Worm (Caenorhabditis elegans) whole organism, L2 larva: ENCODE data around the gene F07C6.3.

Source experiments
- C34F6.9 ChIP-seq: fragments of 150-350 bp; optimal IDR thresholded peaks from 2 replicates; lab custom pipeline; 2014; ENCODE audit warnings: missing biosample characterization, missing genetic modification characterization
- F13H6.1 ChIP-seq: sonication (generic microtip); optimal IDR thresholded peaks from 2 replicates; lab custom pipeline; 2016; ENCODE audit warnings: missing genetic modification characterization, missing compliant biosample characterization
- R02D3.7 ChIP-seq: fragments of 150-350 bp; optimal IDR thresholded peaks from 2 replicates; lab custom pipeline; 2014; ENCODE audit warnings: missing biosample characterization, missing genetic modification characterization
- Y55F3AM.14 ChIP-seq: fragments of 200-800 bp; sonication (Bioruptor generic); optimal IDR thresholded peaks from 2 replicates; lab custom pipeline; 2018; ENCODE audit warnings: mild to moderate bottlenecking, missing genetic modification characterization, missing compliant biosample characterization
- ZK546.5 ChIP-seq: sonication (generic microtip); optimal IDR thresholded peaks from 2 replicates; lab custom pipeline; 2017; ENCODE audit warnings: missing biosample characterization, missing genetic modification characterization
- ama-1 ChIP-seq: fragments of 150-350 bp; optimal IDR thresholded peaks from 2 replicates; lab custom pipeline; 2018; ENCODE audit warnings: inconsistent platforms
- blmp-1 ChIP-seq: sonication (generic microtip); optimal IDR thresholded peaks from 2 replicates; lab custom pipeline; 2017; ENCODE audit warnings: missing genetic modification characterization, mild to moderate bottlenecking, missing compliant biosample characterization, antibody characterized with exemption, moderate library complexity; ENCODE audit not compliant: insufficient read depth
- ceh-82 ChIP-seq: fragments of 150-350 bp; optimal IDR thresholded peaks from 2 replicates; lab custom pipeline; 2014; ENCODE audit warnings: missing biosample characterization, missing genetic modification characterization
- crh-2 ChIP-seq: sonication (generic microtip); optimal IDR thresholded peaks from 2 replicates; lab custom pipeline; 2017; ENCODE audit warnings: missing biosample characterization, missing genetic modification characterization
- dmd-4 ChIP-seq: sonication (generic microtip); optimal IDR thresholded peaks from 2 replicates; lab custom pipeline; 2017; ENCODE audit warnings: missing biosample characterization, missing genetic modification characterization
- egl-27 ChIP-seq: sonication (generic microtip); optimal IDR thresholded peaks from 3 replicates; lab custom pipeline; 2017; ENCODE audit warnings: missing biosample characterization, missing genetic modification reagents, missing genetic modification characterization
- elt-3 ChIP-seq: sonication (generic microtip); optimal IDR thresholded peaks from 2 replicates; lab custom pipeline; 2017; ENCODE audit warnings: missing biosample characterization, missing genetic modification characterization
- gmeb-1 ChIP-seq: fragments of 150-350 bp; optimal IDR thresholded peaks from 2 replicates; lab custom pipeline; 2014; ENCODE audit warnings: missing biosample characterization, missing genetic modification characterization
- lin-13 ChIP-seq: fragments of 150-350 bp; optimal IDR thresholded peaks from 2 replicates; lab custom pipeline; 2014; ENCODE audit warnings: missing biosample characterization, missing genetic modification reagents, missing genetic modification characterization
- lin-39 ChIP-seq: fragments of 150-350 bp; optimal IDR thresholded peaks from 2 replicates; lab custom pipeline; 2014; ENCODE audit warnings: missing biosample characterization, missing genetic modification reagents, missing genetic modification characterization
- lsy-2 ChIP-seq, 2 experiments: fragments of 150-350 bp in 1 of 2; sonication (generic microtip) in 1 of 2; optimal IDR thresholded peaks; 2 replicates each; lab custom pipeline; 2014 to 2017; ENCODE audit warnings: missing biosample characterization in 2 of 2, missing genetic modification characterization in 2 of 2
- mab-5 ChIP-seq: fragments of 150-350 bp; optimal IDR thresholded peaks from 2 replicates; lab custom pipeline; 2014; ENCODE audit warnings: missing biosample characterization, missing genetic modification characterization
- mbf-1 ChIP-seq: sonication (generic microtip); optimal IDR thresholded peaks from 2 replicates; lab custom pipeline; 2017; ENCODE audit warnings: missing biosample characterization, missing genetic modification characterization
- mdl-1 ChIP-seq, 2 experiments: fragments of 150-350 bp in 1 of 2; sonication (generic microtip) in 1 of 2; optimal IDR thresholded peaks; 2 replicates each; lab custom pipeline; 2017; ENCODE audit warnings: missing biosample characterization in 2 of 2, missing genetic modification characterization in 2 of 2
- nhr-21 ChIP-seq: fragments of 150-350 bp; optimal IDR thresholded peaks from 2 replicates; lab custom pipeline; 2014; ENCODE audit warnings: missing biosample characterization, missing genetic modification characterization
- nhr-23 ChIP-seq: fragments of 150-350 bp; optimal IDR thresholded peaks from 2 replicates; lab custom pipeline; 2014; ENCODE audit warnings: missing biosample characterization, missing genetic modification reagents, missing genetic modification characterization
- nhr-237 ChIP-seq: fragments of 150-350 bp; optimal IDR thresholded peaks from 2 replicates; lab custom pipeline; 2014; ENCODE audit warnings: missing biosample characterization, missing genetic modification characterization
- nhr-25 ChIP-seq: fragments of 150-350 bp; sonication (generic microtip); optimal IDR thresholded peaks from 3 replicates; lab custom pipeline; 2014; ENCODE audit warnings: missing biosample characterization, missing genetic modification characterization
- nhr-6 ChIP-seq: fragments of 150-350 bp; optimal IDR thresholded peaks from 2 replicates; lab custom pipeline; 2014; ENCODE audit warnings: missing biosample characterization, missing genetic modification characterization
- sem-4 ChIP-seq: fragments of 150-350 bp; optimal IDR thresholded peaks from 2 replicates; lab custom pipeline; 2014; ENCODE audit warnings: missing biosample characterization, missing genetic modification reagents, missing genetic modification characterization
- skn-1 ChIP-seq: sonication (generic microtip); optimal IDR thresholded peaks from 2 replicates; lab custom pipeline; 2017; ENCODE audit warnings: missing biosample characterization, missing genetic modification characterization
- sma-3 ChIP-seq: sonication (generic microtip); optimal IDR thresholded peaks from 2 replicates; lab custom pipeline; 2016; ENCODE audit warnings: missing genetic modification reagents, missing genetic modification characterization, missing compliant biosample characterization
- sma-9 ChIP-seq, 2 experiments: fragments of 150-350 bp in 1 of 2; sonication (generic microtip) in 1 of 2; optimal IDR thresholded peaks; 2 replicates each; lab custom pipeline; 2014 to 2016; ENCODE audit warnings: missing genetic modification characterization in 2 of 2, mild to moderate bottlenecking in 1 of 2, missing biosample characterization in 1 of 2, missing compliant biosample characterization in 1 of 2, missing genetic modification reagents in 1 of 2, moderate library complexity in 1 of 2
- snpc-4 ChIP-seq: fragments of 150-350 bp; optimal IDR thresholded peaks from 2 replicates; lab custom pipeline; 2014; ENCODE audit warnings: missing biosample characterization, missing genetic modification characterization
- unc-39 ChIP-seq: fragments of 150-350 bp; optimal IDR thresholded peaks from 2 replicates; lab custom pipeline; 2014; ENCODE audit warnings: missing biosample characterization, missing genetic modification characterization
- unc-55 ChIP-seq: fragments of 150-350 bp; sonication (generic microtip); optimal IDR thresholded peaks from 3 replicates; lab custom pipeline; 2014; ENCODE audit warnings: missing biosample characterization, missing genetic modification reagents, missing genetic modification characterization
- unc-62 ChIP-seq: fragments of 150-350 bp; optimal IDR thresholded peaks from 2 replicates; lab custom pipeline; 2014; ENCODE audit warnings: missing biosample characterization, missing genetic modification reagents, missing genetic modification characterization
- zag-1 ChIP-seq: fragments of 150-350 bp; optimal IDR thresholded peaks from 2 replicates; lab custom pipeline; 2014; ENCODE audit warnings: missing biosample characterization, missing genetic modification characterization
- ztf-11 ChIP-seq: sonication (generic microtip); optimal IDR thresholded peaks from 2 replicates; lab custom pipeline; 2017; ENCODE audit warnings: missing biosample characterization, missing genetic modification characterization
- ztf-4 ChIP-seq: fragments of 150-350 bp; optimal IDR thresholded peaks from 2 replicates; lab custom pipeline; 2014; ENCODE audit warnings: missing biosample characterization, missing genetic modification characterization

Gene F07C6.3

ce11 chrIV:12789088-12789487 is at the start of gene F07C6.3:
F07C6.3 (plus strand) TSS chrIV:12789235.
- TF ChIP-seq dmd-4 (no peak), unc-39 (tag; lab: Kevin White, UChicago) (no peak), mdl-1 (tag; optimal IDR thresholded peaks at IDR 0.05; lab: Kevin White, UChicago) (no peak), lin-13 (GFP tag; lab: Kevin White, UChicago) (no peak), C34F6.9 (tag; lab: Kevin White, UChicago) (no peak), nhr-25 (tag; lab: Kevin White, UChicago) (no peak), blmp-1 (tag; lab: Kevin White, UChicago) (no peak), Y55F3AM.14 (GFP tag; lab: Kevin White, UChicago) (no peak), ceh-82 (tag; lab: Kevin White, UChicago) (no peak), ztf-4 (tag; lab: Kevin White, UChicago) (no peak), nhr-21 (tag; lab: Kevin White, UChicago) (no peak)

ce11 chrIV:12741438-12741837 is 47.6 kb upstream of the F07C6.3 start, which contains the start of gene T23F6.5:
T23F6.5 (minus strand) TSS chrIV:12741538.
- TF ChIP-seq ama-1: no peak
- TF ChIP-seq gmeb-1: no peak
- no peak for TF ChIP-seq snpc-4 (tag; lab: Kevin White, UChicago)
- no peak for TF ChIP-seq lin-39 (tag; lab: Kevin White, UChicago)
- TF ChIP-seq sma-3: no peak
- no peak for TF ChIP-seq zag-1 (tag; lab: Kevin White, UChicago)
- no peak for TF ChIP-seq F13H6.1 (tag; lab: Kevin White, UChicago)
- TF ChIP-seq egl-27 (tag; lab: Kevin White, UChicago): no peak
- no peak for TF ChIP-seq mdl-1 (tag; optimal IDR thresholded peaks at IDR 0.05; lab: Kevin White, UChicago)
- no peak for TF ChIP-seq unc-55
- TF ChIP-seq R02D3.7: no peak
- no peak for TF ChIP-seq sem-4
- TF ChIP-seq unc-62 (GFP tag; lab: Kevin White, UChicago): no peak
- no peak for TF ChIP-seq nhr-6 (tag; lab: Kevin White, UChicago)
- TF ChIP-seq skn-1 (tag; lab: Kevin White, UChicago): no peak
- TF ChIP-seq lsy-2 (tag; optimal IDR thresholded peaks at IDR 0.05; lab: Kevin White, UChicago): no peak
- TF ChIP-seq unc-39 (tag; lab: Kevin White, UChicago): no peak
- TF ChIP-seq mbf-1 (tag; lab: Kevin White, UChicago): no peak

ce11 chrIV:12743680-12744079 is 45.4 kb upstream of the F07C6.3 start:
- TF ChIP-seq ztf-11 (tag; lab: Kevin White, UChicago) (no peak), unc-39 (tag; lab: Kevin White, UChicago) (no peak), mab-5 (tag; lab: Kevin White, UChicago) (no peak), nhr-23 (tag; lab: Kevin White, UChicago) (no peak), R02D3.7 (no peak), mbf-1 (tag; lab: Kevin White, UChicago) (no peak), dmd-4 (no peak), sma-9 (GFP tag; optimal IDR thresholded peaks at IDR 0.05; lab: Kevin White, UChicago) (no peak), sma-9 (tag; optimal IDR thresholded peaks at IDR 0.05; lab: Kevin White, UChicago) (no peak), crh-2 (tag; lab: Kevin White, UChicago) (no peak), zag-1 (tag; lab: Kevin White, UChicago) (no peak), nhr-25 (tag; lab: Kevin White, UChicago) (no peak)

ce11 chrIV:12744713-12745112 is 44.3 kb upstream of the F07C6.3 start, which contains the start of gene C36H8.1:
C36H8.1 (minus strand) TSS chrIV:12744813.
- TF ChIP-seq sma-3 (no peak), lin-13 (GFP tag; lab: Kevin White, UChicago) (no peak)

- no peak for TF ChIP-seq nhr-237 (tag; lab: Kevin White, UChicago)
- no peak for TF ChIP-seq nhr-6 (tag; lab: Kevin White, UChicago)
- no peak for TF ChIP-seq elt-3 (tag; lab: Kevin White, UChicago)
- no peak for TF ChIP-seq ZK546.5
Measured at ce11 chrIV:12746284-12746683, 42.8 kb upstream of the F07C6.3 start, which contains the start of gene inx-6. inx-6 (plus strand) TSS chrIV:12746584.
